Worm (Caenorhabditis elegans) whole organism, early embryonic: Measurements from ENCODE around the gene srxa-14.

Source experiments
- B0310.2 ChIP-seq: sonication (generic microtip); optimal IDR thresholded peaks from 2 replicates; lab custom pipeline; 2016; ENCODE audit warnings: mild to moderate bottlenecking, missing genetic modification characterization, missing compliant biosample characterization
- F13C5.2 ChIP-seq: sonication (generic microtip); optimal IDR thresholded peaks from 2 replicates; lab custom pipeline; 2017; ENCODE audit warnings: mild to moderate bottlenecking, missing genetic modification characterization, inconsistent platforms, missing compliant biosample characterization
- aly-1 ChIP-seq: sonication (generic microtip); optimal IDR thresholded peaks from 2 replicates; lab custom pipeline; 2016; ENCODE audit warnings: missing genetic modification characterization, missing compliant biosample characterization
- ama-1 ChIP-seq: fragments of 150-350 bp; optimal IDR thresholded peaks from 2 replicates; lab custom pipeline; 2014
- ceh-13 ChIP-seq: fragments of 200-800 bp; sonication (Bioruptor generic); optimal IDR thresholded peaks from 2 replicates; lab custom pipeline; 2018; ENCODE audit warnings: mild to moderate bottlenecking, missing genetic modification characterization, missing compliant biosample characterization
- ceh-36 ChIP-seq: sonication (generic microtip); optimal IDR thresholded peaks from 2 replicates; lab custom pipeline; 2016; ENCODE audit warnings: missing genetic modification characterization, inconsistent platforms, missing compliant biosample characterization
- ets-7 ChIP-seq: sonication (generic microtip); optimal IDR thresholded peaks from 2 replicates; lab custom pipeline; 2016; ENCODE audit warnings: missing genotype, missing genetic modification characterization, missing compliant biosample characterization
- flt-1 ChIP-seq: fragments of 200-800 bp; sonication (Bioruptor generic); IDR thresholded peaks from 2 replicates; pipeline ENCODE4 v1.3.6; 2022; ENCODE audit warnings: missing genetic modification characterization, missing compliant biosample characterization
- hmbx-1 ChIP-seq: sonication (generic microtip); optimal IDR thresholded peaks from 2 replicates; lab custom pipeline; 2016; ENCODE audit warnings: mild to moderate bottlenecking, missing genetic modification characterization, missing compliant biosample characterization
- hmg-4 ChIP-seq: fragments of 200-800 bp; sonication (Bioruptor generic); optimal IDR thresholded peaks from 2 replicates; lab custom pipeline; 2018; ENCODE audit warnings: mild to moderate bottlenecking, missing genetic modification characterization, missing compliant biosample characterization
- hnd-1 ChIP-seq: sonication (generic microtip); optimal IDR thresholded peaks from 2 replicates; lab custom pipeline; 2016; ENCODE audit warnings: missing genetic modification characterization, missing compliant biosample characterization
- pes-1 ChIP-seq: fragments of 200-800 bp; sonication (Bioruptor generic); IDR thresholded peaks from 2 replicates; pipeline ENCODE4 v1.3.6; 2022; ENCODE audit warnings: missing genetic modification reagents, missing genetic modification characterization, missing compliant biosample characterization
- scrt-1 ChIP-seq: fragments of 200-800 bp; sonication (Bioruptor generic); IDR thresholded peaks from 2 replicates; pipeline ENCODE4 v1.3.6; 2022; ENCODE audit warnings: missing genetic modification characterization, missing compliant biosample characterization
- sea-1 ChIP-seq: fragments of 200-800 bp; sonication (Bioruptor generic); conservative IDR thresholded peaks from 2 replicates; pipeline ENCODE4 v1.3.6; 2022; ENCODE audit warnings: missing genetic modification characterization, missing compliant biosample characterization
- tbx-11 ChIP-seq: fragments of 200-800 bp; sonication (Bioruptor generic); IDR thresholded peaks from 2 replicates; pipeline ENCODE4 v1.3.6; 2022; ENCODE audit warnings: missing genetic modification characterization, missing compliant biosample characterization
- tbx-37 ChIP-seq: fragments of 200-800 bp; sonication (Bioruptor generic); conservative IDR thresholded peaks from 2 replicates; pipeline ENCODE4 v1.3.6; 2022; ENCODE audit warnings: missing genetic modification reagents, missing genetic modification characterization, missing compliant biosample characterization
- tra-4 ChIP-seq: sonication (generic microtip); optimal IDR thresholded peaks from 2 replicates; lab custom pipeline; 2017; ENCODE audit warnings: missing genetic modification characterization, missing compliant biosample characterization

Gene srxa-14

ce11 chrV:20608688-20609087 is 30.7 kb upstream of the srxa-14 start, which contains the start of gene ttr-12:
ttr-12 (minus strand) TSS chrV:20608788.
- TF ChIP-seq aly-1 (tag; lab: Kevin White, UChicago), result no peak
- TF ChIP-seq B0310.2 (tag; lab: Kevin White, UChicago), result no peak
- TF ChIP-seq hmg-4, result no peak
- TF ChIP-seq F13C5.2 (tag; lab: Kevin White, UChicago), result no peak
- TF ChIP-seq ama-1, result no peak
- TF ChIP-seq pes-1 (GFP tag; lab: Robert Waterston, UW), result no peak
- no peak for TF ChIP-seq ceh-36
- TF ChIP-seq tbx-11 (GFP tag; lab: Robert Waterston, UW), result no peak

- TF ChIP-seq sea-1 (GFP tag; lab: Robert Waterston, UW) (no peak), ama-1 (no peak), hmg-4 (no peak), hmbx-1 (no peak)
Measured at ce11 chrV:20609494-20609893, 29.9 kb upstream of the srxa-14 start, which contains the start of gene grd-2. grd-2 (plus strand) TSS chrV:20609794.

DNA sequence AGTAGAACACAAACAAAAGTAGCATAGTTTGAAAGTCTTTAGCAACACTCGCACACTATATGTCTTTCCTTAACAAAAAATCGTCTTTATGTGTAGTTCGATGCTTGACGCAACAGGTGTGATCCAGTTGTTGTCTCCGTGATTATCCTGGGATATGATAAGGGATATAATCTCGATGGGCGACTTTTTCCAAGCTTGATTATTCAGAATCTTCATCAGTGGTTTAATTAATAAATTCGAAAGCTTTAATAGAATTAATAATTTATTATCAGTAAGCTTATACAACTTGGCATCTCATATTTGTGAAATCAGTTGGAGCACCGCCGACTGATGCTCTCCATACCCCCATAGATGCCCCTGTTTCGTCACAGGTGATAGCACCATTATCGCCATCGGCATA is 20.8 kb upstream of the srxa-14 start, which contains the start of gene F46B3.7:
F46B3.7 (minus strand) TSS at position 101 of the 400 bp plus-strand sequence.
- no peak for TF ChIP-seq hmg-4

ce11 chrV:20623060-20623459 is 16.3 kb upstream of the srxa-14 start, which contains the start of gene F46B3.8:
F46B3.8 (minus strand) TSS chrV:20623160.
- TF ChIP-seq ama-1 (no peak), F13C5.2 (tag; lab: Kevin White, UChicago) (no peak), flt-1 (GFP tag; lab: Robert Waterston, UW) (no peak), hmbx-1 (no peak), pes-1 (GFP tag; lab: Robert Waterston, UW) (no peak), B0310.2 (tag; lab: Kevin White, UChicago) (no peak), hmg-4 (no peak), scrt-1 (GFP tag; lab: Robert Waterston, UW) (no peak), tbx-11 (GFP tag; lab: Robert Waterston, UW) (no peak), tra-4 (tag; lab: Kevin White, UChicago) (no peak), sea-1 (GFP tag; lab: Robert Waterston, UW) (no peak), aly-1 (tag; lab: Kevin White, UChicago) (no peak), tbx-37 (GFP tag; lab: Robert Waterston, UW) (no peak), ceh-36 (no peak), hnd-1 (tag; lab: Kevin White, UChicago) (no peak), ceh-13 (GFP tag; lab: Kevin White, UChicago) (no peak), ets-7 (tag; lab: Kevin White, UChicago) (no peak)

ce11 chrV:20625260-20625659 is 14.1 kb upstream of the srxa-14 start:
- TF ChIP-seq flt-1 (GFP tag; lab: Robert Waterston, UW) (no peak), hmbx-1 (no peak), ets-7 (tag; lab: Kevin White, UChicago) (no peak), hnd-1 (tag; lab: Kevin White, UChicago) (no peak), F13C5.2 (tag; lab: Kevin White, UChicago) (no peak), sea-1 (GFP tag; lab: Robert Waterston, UW) (no peak), aly-1 (tag; lab: Kevin White, UChicago) (no peak), scrt-1 (GFP tag; lab: Robert Waterston, UW) (no peak), ama-1 (no peak), tra-4 (tag; lab: Kevin White, UChicago) (no peak), ceh-36 (no peak), B0310.2 (tag; lab: Kevin White, UChicago) (no peak), pes-1 (GFP tag; lab: Robert Waterston, UW) (no peak), tbx-11 (GFP tag; lab: Robert Waterston, UW) (no peak), ceh-13 (GFP tag; lab: Kevin White, UChicago) (no peak), tbx-37 (GFP tag; lab: Robert Waterston, UW) (no peak), hmg-4 (no peak)

ce11 chrV:20626043-20626761 is 13.2 kb upstream of the srxa-14 start, which contains the start of the genes F46B3.9 and srz-18:
F46B3.9 (minus strand) TSS chrV:20626143.
srz-18 (plus strand) TSS chrV:20626711.
- TF ChIP-seq ceh-36, result no peak
- no peak for TF ChIP-seq hnd-1 (tag; lab: Kevin White, UChicago)
- no peak for TF ChIP-seq tbx-11 (GFP tag; lab: Robert Waterston, UW)
- TF ChIP-seq B0310.2 (tag; lab: Kevin White, UChicago), result no peak
- no peak for TF ChIP-seq pes-1 (GFP tag; lab: Robert Waterston, UW)
- no peak for TF ChIP-seq ama-1
- no peak for TF ChIP-seq sea-1 (GFP tag; lab: Robert Waterston, UW)
- no peak for TF ChIP-seq tbx-37 (GFP tag; lab: Robert Waterston, UW)
- TF ChIP-seq aly-1 (tag; lab: Kevin White, UChicago), result no peak
- TF ChIP-seq flt-1 (GFP tag; lab: Robert Waterston, UW), result no peak
- TF ChIP-seq hmg-4, result no peak
- no peak for TF ChIP-seq ceh-13 (GFP tag; lab: Kevin White, UChicago)
- TF ChIP-seq scrt-1 (GFP tag; lab: Robert Waterston, UW), result no peak
- TF ChIP-seq ets-7 (tag; lab: Kevin White, UChicago), result no peak
- TF ChIP-seq hmbx-1, result no peak
- no peak for TF ChIP-seq tra-4 (tag; lab: Kevin White, UChicago)
- TF ChIP-seq F13C5.2 (tag; lab: Kevin White, UChicago), result no peak

ce11 chrV:20631255-20631654 is 8.1 kb upstream of the srxa-14 start, which contains the start of gene F46B3.14:
F46B3.14 (minus strand) TSS chrV:20631355.
- TF ChIP-seq F13C5.2 (tag; lab: Kevin White, UChicago) (no peak), flt-1 (GFP tag; lab: Robert Waterston, UW) (no peak), ama-1 (no peak), ets-7 (tag; lab: Kevin White, UChicago) (no peak), ceh-36 (no peak), hnd-1 (tag; lab: Kevin White, UChicago) (no peak), B0310.2 (tag; lab: Kevin White, UChicago) (no peak), hmg-4 (no peak), tra-4 (tag; lab: Kevin White, UChicago) (no peak)
